Worm (Caenorhabditis elegans): ENCODE results near the gene cut-3.

DNA sequence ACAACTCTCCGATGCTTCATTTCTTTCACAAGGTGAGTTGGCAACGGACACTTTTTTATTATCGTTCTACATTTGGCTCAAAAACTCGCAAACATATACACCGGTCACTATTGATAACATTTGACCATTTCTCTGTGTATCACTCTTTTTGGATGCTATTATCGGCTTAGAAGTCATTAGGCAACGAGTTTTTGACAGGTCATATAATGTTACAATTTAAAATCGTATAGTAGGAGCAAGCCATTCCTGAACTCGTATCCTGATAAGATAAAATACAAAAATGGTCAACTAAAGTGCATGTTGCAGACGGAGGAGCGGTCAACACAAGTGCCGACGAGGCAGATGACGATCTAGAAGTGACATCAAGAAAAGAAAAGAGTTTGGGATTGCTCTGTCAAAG is 33.7 kb downstream of the cut-3 start:
- TF ChIP-seq tbx-2 (tag; optimal IDR thresholded peaks at IDR 0.05): no peak
- no peak for TF ChIP-seq nhr-232 (tag; optimal IDR thresholded peaks at IDR 0.05)
- TF ChIP-seq pax-1 (tag; optimal IDR thresholded peaks at IDR 0.05): no peak
- no peak for TF ChIP-seq rnt-1 (tag; optimal IDR thresholded peaks at IDR 0.05)
- TF ChIP-seq ahr-1 (tag; optimal IDR thresholded peaks at IDR 0.05): no peak
- TF ChIP-seq tbx-7 (tag; optimal IDR thresholded peaks at IDR 0.05): no peak
- no peak for TF ChIP-seq ztf-16 (tag; optimal IDR thresholded peaks at IDR 0.05)
- TF ChIP-seq pros-1 (tag; optimal IDR thresholded peaks at IDR 0.05): no peak
- no peak for TF ChIP-seq unc-86 (tag; optimal IDR thresholded peaks at IDR 0.05)
- no peak for TF ChIP-seq pqm-1 (tag; optimal IDR thresholded peaks at IDR 0.05)
- TF ChIP-seq nfya-1 (tag; optimal IDR thresholded peaks at IDR 0.05): no peak

Measured in whole organism, late embryonic.